Worm (Caenorhabditis elegans) whole organism, L2 larva: ENCODE data around the gene R08E3.1.

ENCODE experiments used
- C34F6.9 ChIP-seq: fragments of 150-350 bp; optimal IDR thresholded peaks from 2 replicates; lab custom pipeline; 2014; ENCODE audit warnings: missing biosample characterization, missing genetic modification characterization
- F13H6.1 ChIP-seq: sonication (generic microtip); optimal IDR thresholded peaks from 2 replicates; lab custom pipeline; 2016; ENCODE audit warnings: missing genetic modification characterization, missing compliant biosample characterization
- R02D3.7 ChIP-seq: fragments of 150-350 bp; optimal IDR thresholded peaks from 2 replicates; lab custom pipeline; 2014; ENCODE audit warnings: missing biosample characterization, missing genetic modification characterization
- Y55F3AM.14 ChIP-seq: fragments of 200-800 bp; sonication (Bioruptor generic); optimal IDR thresholded peaks from 2 replicates; lab custom pipeline; 2018; ENCODE audit warnings: mild to moderate bottlenecking, missing genetic modification characterization, missing compliant biosample characterization
- ZK546.5 ChIP-seq: sonication (generic microtip); optimal IDR thresholded peaks from 2 replicates; lab custom pipeline; 2017; ENCODE audit warnings: missing biosample characterization, missing genetic modification characterization
- alr-1 ChIP-seq: fragments of 150-350 bp; optimal IDR thresholded peaks from 2 replicates; lab custom pipeline; 2014; ENCODE audit warnings: missing biosample characterization, missing genetic modification characterization
- aly-2 ChIP-seq: fragments of 150-350 bp; optimal IDR thresholded peaks from 2 replicates; lab custom pipeline; 2014; ENCODE audit warnings: missing biosample characterization, missing genetic modification characterization
- ama-1 ChIP-seq: fragments of 150-350 bp; optimal IDR thresholded peaks from 2 replicates; lab custom pipeline; 2018; ENCODE audit warnings: inconsistent platforms
- blmp-1 ChIP-seq: sonication (generic microtip); optimal IDR thresholded peaks from 2 replicates; lab custom pipeline; 2017; ENCODE audit warnings: missing genetic modification characterization, mild to moderate bottlenecking, missing compliant biosample characterization, antibody characterized with exemption, moderate library complexity; ENCODE audit not compliant: insufficient read depth
- ceh-16 ChIP-seq: fragments of 150-350 bp; optimal IDR thresholded peaks from 2 replicates; lab custom pipeline; 2014; ENCODE audit warnings: missing biosample characterization, missing genetic modification characterization
- ceh-82 ChIP-seq: fragments of 150-350 bp; optimal IDR thresholded peaks from 2 replicates; lab custom pipeline; 2014; ENCODE audit warnings: missing biosample characterization, missing genetic modification characterization
- crh-2 ChIP-seq: sonication (generic microtip); optimal IDR thresholded peaks from 2 replicates; lab custom pipeline; 2017; ENCODE audit warnings: missing biosample characterization, missing genetic modification characterization
- egl-27 ChIP-seq: sonication (generic microtip); optimal IDR thresholded peaks from 3 replicates; lab custom pipeline; 2017; ENCODE audit warnings: missing biosample characterization, missing genetic modification reagents, missing genetic modification characterization
- elt-1 ChIP-seq: fragments of 150-350 bp; optimal IDR thresholded peaks from 2 replicates; lab custom pipeline; 2014; ENCODE audit warnings: missing biosample characterization, missing genetic modification characterization
- elt-3 ChIP-seq: sonication (generic microtip); optimal IDR thresholded peaks from 2 replicates; lab custom pipeline; 2017; ENCODE audit warnings: missing biosample characterization, missing genetic modification characterization
- fos-1 ChIP-seq: fragments of 150-350 bp; optimal IDR thresholded peaks from 2 replicates; lab custom pipeline; 2014; ENCODE audit warnings: missing biosample characterization, missing genetic modification characterization
- gmeb-1 ChIP-seq: fragments of 150-350 bp; optimal IDR thresholded peaks from 2 replicates; lab custom pipeline; 2014; ENCODE audit warnings: missing biosample characterization, missing genetic modification characterization
- lin-11 ChIP-seq: fragments of 150-350 bp; sonication (generic microtip); optimal IDR thresholded peaks from 2 replicates; lab custom pipeline; 2014; ENCODE audit warnings: missing biosample characterization, missing genetic modification characterization, inconsistent platforms, mixed read lengths
- lin-13 ChIP-seq: fragments of 150-350 bp; optimal IDR thresholded peaks from 2 replicates; lab custom pipeline; 2014; ENCODE audit warnings: missing biosample characterization, missing genetic modification reagents, missing genetic modification characterization
- lin-39 ChIP-seq: fragments of 150-350 bp; optimal IDR thresholded peaks from 2 replicates; lab custom pipeline; 2014; ENCODE audit warnings: missing biosample characterization, missing genetic modification reagents, missing genetic modification characterization
- lsy-2 ChIP-seq, 2 experiments: fragments of 150-350 bp in 1 of 2; sonication (generic microtip) in 1 of 2; optimal IDR thresholded peaks; 2 replicates each; lab custom pipeline; 2014 to 2017; ENCODE audit warnings: missing biosample characterization in 2 of 2, missing genetic modification characterization in 2 of 2
- mab-5 ChIP-seq: fragments of 150-350 bp; optimal IDR thresholded peaks from 2 replicates; lab custom pipeline; 2014; ENCODE audit warnings: missing biosample characterization, missing genetic modification characterization
- mbf-1 ChIP-seq: sonication (generic microtip); optimal IDR thresholded peaks from 2 replicates; lab custom pipeline; 2017; ENCODE audit warnings: missing biosample characterization, missing genetic modification characterization
- mdl-1 ChIP-seq, 2 experiments: fragments of 150-350 bp in 1 of 2; sonication (generic microtip) in 1 of 2; optimal IDR thresholded peaks; 2 replicates each; lab custom pipeline; 2017; ENCODE audit warnings: missing biosample characterization in 2 of 2, missing genetic modification characterization in 2 of 2
- nhr-10 ChIP-seq: sonication (generic microtip); optimal IDR thresholded peaks from 2 replicates; lab custom pipeline; 2017; ENCODE audit warnings: missing biosample characterization, missing genetic modification characterization
- nhr-11 ChIP-seq: fragments of 150-350 bp; optimal IDR thresholded peaks from 2 replicates; lab custom pipeline; 2014; ENCODE audit warnings: missing biosample characterization, missing genetic modification characterization
- nhr-12 ChIP-seq: fragments of 150-350 bp; optimal IDR thresholded peaks from 2 replicates; lab custom pipeline; 2014; ENCODE audit warnings: missing biosample characterization, missing genetic modification characterization
- nhr-129 ChIP-seq: fragments of 150-350 bp; optimal IDR thresholded peaks from 2 replicates; lab custom pipeline; 2014; ENCODE audit warnings: missing biosample characterization, missing genetic modification characterization
- nhr-21 ChIP-seq: fragments of 150-350 bp; optimal IDR thresholded peaks from 2 replicates; lab custom pipeline; 2014; ENCODE audit warnings: missing biosample characterization, missing genetic modification characterization
- nhr-23 ChIP-seq: fragments of 150-350 bp; optimal IDR thresholded peaks from 2 replicates; lab custom pipeline; 2014; ENCODE audit warnings: missing biosample characterization, missing genetic modification reagents, missing genetic modification characterization
- nhr-237 ChIP-seq: fragments of 150-350 bp; optimal IDR thresholded peaks from 2 replicates; lab custom pipeline; 2014; ENCODE audit warnings: missing biosample characterization, missing genetic modification characterization
- nhr-25 ChIP-seq: fragments of 150-350 bp; sonication (generic microtip); optimal IDR thresholded peaks from 3 replicates; lab custom pipeline; 2014; ENCODE audit warnings: missing biosample characterization, missing genetic modification characterization
- nhr-77 ChIP-seq: fragments of 150-350 bp; optimal IDR thresholded peaks from 2 replicates; lab custom pipeline; 2014; ENCODE audit warnings: missing biosample characterization, missing genetic modification characterization
- peb-1 ChIP-seq: fragments of 150-350 bp; optimal IDR thresholded peaks from 2 replicates; lab custom pipeline; 2014; ENCODE audit warnings: missing biosample characterization, missing genetic modification characterization
- sem-4 ChIP-seq: fragments of 150-350 bp; optimal IDR thresholded peaks from 2 replicates; lab custom pipeline; 2014; ENCODE audit warnings: missing biosample characterization, missing genetic modification reagents, missing genetic modification characterization
- skn-1 ChIP-seq: sonication (generic microtip); optimal IDR thresholded peaks from 2 replicates; lab custom pipeline; 2017; ENCODE audit warnings: missing biosample characterization, missing genetic modification characterization
- sma-3 ChIP-seq: sonication (generic microtip); optimal IDR thresholded peaks from 2 replicates; lab custom pipeline; 2016; ENCODE audit warnings: missing genetic modification reagents, missing genetic modification characterization, missing compliant biosample characterization
- sma-9 ChIP-seq, 2 experiments: fragments of 150-350 bp in 1 of 2; sonication (generic microtip) in 1 of 2; optimal IDR thresholded peaks; 2 replicates each; lab custom pipeline; 2014 to 2016; ENCODE audit warnings: missing genetic modification characterization in 2 of 2, mild to moderate bottlenecking in 1 of 2, missing biosample characterization in 1 of 2, missing compliant biosample characterization in 1 of 2, missing genetic modification reagents in 1 of 2, moderate library complexity in 1 of 2
- snpc-4 ChIP-seq: fragments of 150-350 bp; optimal IDR thresholded peaks from 2 replicates; lab custom pipeline; 2014; ENCODE audit warnings: missing biosample characterization, missing genetic modification characterization
- unc-39 ChIP-seq: fragments of 150-350 bp; optimal IDR thresholded peaks from 2 replicates; lab custom pipeline; 2014; ENCODE audit warnings: missing biosample characterization, missing genetic modification characterization
- unc-55 ChIP-seq: fragments of 150-350 bp; sonication (generic microtip); optimal IDR thresholded peaks from 3 replicates; lab custom pipeline; 2014; ENCODE audit warnings: missing biosample characterization, missing genetic modification reagents, missing genetic modification characterization
- unc-62 ChIP-seq: fragments of 150-350 bp; optimal IDR thresholded peaks from 2 replicates; lab custom pipeline; 2014; ENCODE audit warnings: missing biosample characterization, missing genetic modification reagents, missing genetic modification characterization
- zag-1 ChIP-seq: fragments of 150-350 bp; optimal IDR thresholded peaks from 2 replicates; lab custom pipeline; 2014; ENCODE audit warnings: missing biosample characterization, missing genetic modification characterization
- ztf-11 ChIP-seq: sonication (generic microtip); optimal IDR thresholded peaks from 2 replicates; lab custom pipeline; 2017; ENCODE audit warnings: missing biosample characterization, missing genetic modification characterization
- ztf-4 ChIP-seq: fragments of 150-350 bp; optimal IDR thresholded peaks from 2 replicates; lab custom pipeline; 2014; ENCODE audit warnings: missing biosample characterization, missing genetic modification characterization

R08E3.1 gene

DNA sequence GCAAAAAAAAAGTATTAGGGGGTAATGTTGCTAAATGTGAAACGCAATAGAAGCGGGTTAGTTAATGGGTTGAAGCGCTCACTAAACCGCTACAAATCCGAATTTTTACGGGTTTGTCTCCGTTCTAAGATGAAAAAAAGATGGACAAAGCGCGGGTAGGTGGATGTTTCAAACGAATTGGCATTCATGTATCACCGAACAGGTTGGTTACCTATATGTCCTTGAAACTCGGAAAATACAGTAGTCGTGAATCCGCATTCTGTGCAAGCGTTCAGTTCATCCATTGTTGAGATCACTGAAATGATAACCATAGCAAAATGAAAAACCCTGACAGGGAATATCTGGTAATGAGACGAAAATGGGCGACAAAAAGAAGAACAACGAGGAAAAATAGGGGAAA, 11.2 kb upstream of the R08E3.1 start, which contains the start of gene ztf-16:
TSS of gene ztf-16 (minus strand) at position 299 of the 400 bp plus-strand sequence.
- no peak for TF ChIP-seq unc-62 (GFP tag; lab: Kevin White, UChicago)
- TF ChIP-seq lin-11, result no peak
- no peak for TF ChIP-seq sem-4 (tag; lab: Kevin White, UChicago)
- TF ChIP-seq ama-1 (lab: Kevin White, UChicago), result no peak
- TF ChIP-seq Y55F3AM.14 (GFP tag; lab: Kevin White, UChicago), result no peak
- TF ChIP-seq fos-1 (tag; lab: Kevin White, UChicago), result no peak
- no peak for TF ChIP-seq ceh-16 (tag; lab: Kevin White, UChicago)
- no peak for TF ChIP-seq lin-13 (GFP tag; lab: Kevin White, UChicago)
- no peak for TF ChIP-seq nhr-237 (tag; lab: Kevin White, UChicago)

DNA sequence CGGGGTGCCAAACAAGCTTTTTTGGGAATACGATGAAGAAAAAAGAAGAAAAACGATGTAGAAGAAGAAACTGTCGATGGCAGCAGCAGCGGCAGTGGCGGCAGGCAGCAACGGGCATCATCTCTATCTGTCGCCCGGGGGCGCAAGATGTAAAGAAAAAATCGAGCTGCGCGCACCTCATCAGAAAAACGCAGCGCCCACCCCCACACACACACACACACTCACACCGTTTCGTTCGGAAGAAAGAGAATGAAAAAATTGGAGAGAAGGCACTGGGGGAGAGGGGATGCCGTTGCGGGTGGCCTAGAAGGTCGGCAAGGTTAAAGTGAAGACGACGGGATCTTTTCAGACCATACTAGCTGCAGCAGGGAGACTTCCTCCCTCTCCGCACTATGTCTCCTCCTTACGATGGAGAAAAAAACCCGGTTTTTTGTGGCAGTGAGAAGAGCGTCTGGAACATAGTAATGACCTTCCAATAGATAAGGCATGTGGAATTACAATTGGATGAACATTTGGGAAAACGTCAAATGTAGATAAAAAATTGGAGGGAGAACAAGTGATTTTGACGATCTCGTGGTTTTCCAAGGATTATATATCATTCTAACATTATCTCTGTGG, 9.2 kb upstream of the R08E3.1 start:
- no peak for TF ChIP-seq lin-13 (GFP tag; lab: Kevin White, UChicago)
- TF ChIP-seq fos-1 (tag; lab: Kevin White, UChicago), result no peak
- peak; percentile 39 for TF ChIP-seq nhr-25 (tag; lab: Kevin White, UChicago)
- TF ChIP-seq sma-3 (GFP tag; lab: Kevin White, UChicago), result peak; percentile 42
- peak; percentile 19 for TF ChIP-seq F13H6.1 (tag; lab: Kevin White, UChicago)
- TF ChIP-seq ztf-4 (tag; lab: Kevin White, UChicago), result no peak
- no peak for TF ChIP-seq elt-3 (tag; lab: Kevin White, UChicago)
- TF ChIP-seq nhr-12 (tag; lab: Kevin White, UChicago), result no peak
- TF ChIP-seq aly-2 (tag; lab: Kevin White, UChicago), result no peak
- TF ChIP-seq blmp-1 (tag; lab: Kevin White, UChicago), result peak; percentile 53
- TF ChIP-seq lsy-2 (tag; optimal IDR thresholded peaks at IDR 0.05; lab: Kevin White, UChicago), result no peak
- peak; percentile 4 for TF ChIP-seq crh-2 (tag; lab: Kevin White, UChicago)
- TF ChIP-seq R02D3.7 (tag; lab: Kevin White, UChicago), result no peak
- peak; percentile 38 for TF ChIP-seq Y55F3AM.14 (GFP tag; lab: Kevin White, UChicago)
- TF ChIP-seq, all 48 proteins: peak for 6

DNA sequence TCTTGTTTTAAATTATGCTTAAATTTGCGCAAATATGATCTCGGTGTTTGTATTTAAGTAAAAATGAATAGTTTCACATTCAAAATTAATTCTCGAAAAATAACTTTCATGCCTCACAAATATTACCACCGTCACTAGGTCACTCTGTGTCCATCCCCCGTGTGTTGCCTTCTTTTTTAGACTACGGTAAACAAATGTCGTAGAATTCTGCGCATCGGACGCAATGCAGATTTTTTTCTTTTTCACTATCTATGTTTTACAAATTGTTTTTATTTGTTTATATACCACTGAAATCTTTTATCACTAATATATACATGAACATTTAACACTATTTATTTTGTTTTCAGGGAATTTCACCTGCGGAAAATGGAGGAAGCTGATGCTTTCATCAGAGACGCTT, 4.2 kb upstream of the R08E3.1 start, which contains the start of gene R08E3.3:
TSS of gene R08E3.3 (plus strand) at position 342 of the 400 bp plus-strand sequence.
- peak; percentile 41 for TF ChIP-seq C34F6.9
- no peak for TF ChIP-seq nhr-10 (tag; lab: Kevin White, UChicago)
- TF ChIP-seq nhr-21, result peak; percentile 4
- TF ChIP-seq Y55F3AM.14 (GFP tag; lab: Kevin White, UChicago), result no peak
- peak; percentile 47 for TF ChIP-seq nhr-129
- TF ChIP-seq zag-1 (tag; lab: Kevin White, UChicago), result no peak
- TF ChIP-seq unc-55, result peak; percentile 43
- TF ChIP-seq elt-3 (tag; lab: Kevin White, UChicago), result no peak
- TF ChIP-seq mbf-1 (tag; lab: Kevin White, UChicago), result no peak
- TF ChIP-seq fos-1 (tag; lab: Kevin White, UChicago), result no peak
- no peak for TF ChIP-seq nhr-11 (tag; lab: Kevin White, UChicago)
- no peak for TF ChIP-seq nhr-23 (tag; lab: Kevin White, UChicago)
- no peak for TF ChIP-seq ZK546.5
- TF ChIP-seq nhr-237 (tag; lab: Kevin White, UChicago), result no peak
- no peak for TF ChIP-seq elt-1 (tag; lab: Kevin White, UChicago)
- TF ChIP-seq lsy-2 (tag; optimal IDR thresholded peaks at IDR 0.05; lab: Kevin White, UChicago), result peak; percentile 84 to 97
- no peak for TF ChIP-seq nhr-77 (tag; lab: Kevin White, UChicago)
- peak; percentile 40 for TF ChIP-seq crh-2 (tag; lab: Kevin White, UChicago)
- no peak for TF ChIP-seq nhr-25 (tag; lab: Kevin White, UChicago)
- TF ChIP-seq aly-2 (tag; lab: Kevin White, UChicago), result no peak
- no peak for TF ChIP-seq alr-1
- TF ChIP-seq lin-11, result no peak
- no peak for TF ChIP-seq snpc-4 (tag; lab: Kevin White, UChicago)
- no peak for TF ChIP-seq sem-4 (tag; lab: Kevin White, UChicago)
- TF ChIP-seq unc-39 (tag; lab: Kevin White, UChicago), result no peak
- peak; percentile 37 for TF ChIP-seq gmeb-1 (tag; lab: Kevin White, UChicago)
- no peak for TF ChIP-seq lin-39
- peak; percentile 9 for TF ChIP-seq sma-9 (GFP tag; optimal IDR thresholded peaks at IDR 0.05; lab: Kevin White, UChicago)
- no peak for TF ChIP-seq sma-9 (tag; optimal IDR thresholded peaks at IDR 0.05; lab: Kevin White, UChicago)
- TF ChIP-seq lin-13 (GFP tag; lab: Kevin White, UChicago), result no peak
- no peak for TF ChIP-seq R02D3.7 (tag; lab: Kevin White, UChicago)
- no peak for TF ChIP-seq unc-62 (GFP tag; lab: Kevin White, UChicago)
- no peak for TF ChIP-seq ceh-16 (tag; lab: Kevin White, UChicago)
- no peak for TF ChIP-seq egl-27 (tag; lab: Kevin White, UChicago)
- no peak for TF ChIP-seq peb-1 (tag; lab: Kevin White, UChicago)
- no peak for TF ChIP-seq mdl-1 (tag; optimal IDR thresholded peaks at IDR 0.05; lab: Kevin White, UChicago)
- no peak for TF ChIP-seq ceh-82 (tag; lab: Kevin White, UChicago)
- no peak for TF ChIP-seq ztf-4 (tag; lab: Kevin White, UChicago)
- TF ChIP-seq skn-1 (tag; lab: Kevin White, UChicago), result no peak
- peak; percentile 3 for TF ChIP-seq sma-3 (GFP tag; lab: Kevin White, UChicago)
- TF ChIP-seq mab-5 (tag; lab: Kevin White, UChicago), result no peak
- TF ChIP-seq ztf-11 (tag; lab: Kevin White, UChicago), result no peak
